Fruit fly (Drosophila melanogaster) whole organism, embryonic: ENCODE results near the gene HemK1.

Experiments
- Atf-2 ChIP-seq: fragments of 200-800 bp; sonication (Bioruptor generic); optimal IDR thresholded peaks from 2 replicates; lab custom pipeline; 2016; ENCODE audit warnings: missing biosample characterization, missing genetic modification characterization
- Atf3 ChIP-seq: fragments of 200-800 bp; sonication (Bioruptor generic); optimal IDR thresholded peaks from 3 replicates; lab custom pipeline; 2016; ENCODE audit warnings: missing biosample characterization, missing genetic modification characterization
- CG10431 ChIP-seq: fragments of 200-800 bp; sonication (Bioruptor generic); optimal IDR thresholded peaks from 3 replicates; lab custom pipeline; 2018; ENCODE audit warnings: missing biosample characterization, mild to moderate bottlenecking, missing genetic modification characterization
- CG10462 ChIP-seq: fragments of 200-800 bp; sonication (Bioruptor generic); optimal IDR thresholded peaks from 2 replicates; lab custom pipeline; 2016; ENCODE audit warnings: missing biosample characterization, missing genetic modification characterization
- CG11504 ChIP-seq: fragments of 200-800 bp; sonication (Bioruptor generic); optimal IDR thresholded peaks from 3 replicates; lab custom pipeline; 2019; ENCODE audit warnings: missing biosample characterization, mild to moderate bottlenecking, missing genetic modification characterization, moderate library complexity
- CG12104 ChIP-seq: fragments of 200-800 bp; sonication (Bioruptor generic); optimal IDR thresholded peaks from 3 replicates; lab custom pipeline; 2016; ENCODE audit warnings: missing biosample characterization, missing genetic modification characterization
- CG12769 ChIP-seq: fragments of 200-800 bp; sonication (Bioruptor generic); optimal IDR thresholded peaks from 2 replicates; lab custom pipeline; 2019; ENCODE audit warnings: missing biosample characterization, mild to moderate bottlenecking, missing genetic modification characterization, moderate library complexity
- CG14014 ChIP-seq: fragments of 200-800 bp; sonication (Bioruptor generic); IDR thresholded peaks from 2 replicates; pipeline ENCODE4 v1.3.6; 2022; ENCODE audit warnings: missing biosample characterization, missing genetic modification characterization
- CG14441 ChIP-seq: fragments of 200-800 bp; sonication (Bioruptor generic); IDR thresholded peaks from 2 replicates; pipeline ENCODE4 v1.3.6; 2022; ENCODE audit warnings: missing biosample characterization, missing genetic modification characterization
- CG15696 ChIP-seq: fragments of 200-800 bp; sonication (Bioruptor generic); optimal IDR thresholded peaks from 2 replicates; lab custom pipeline; 2019; ENCODE audit warnings: missing biosample characterization, mild to moderate bottlenecking, missing genetic modification characterization, moderate library complexity
- CG16813 ChIP-seq: fragments of 200-800 bp; sonication (Bioruptor generic); IDR thresholded peaks from 3 replicates; pipeline ENCODE4 v1.3.6; 2022; ENCODE audit warnings: missing biosample characterization, missing genetic modification characterization; ENCODE audit not compliant: partially characterized antibody
- CG16815 ChIP-seq: fragments of 200-800 bp; sonication (Bioruptor generic); optimal IDR thresholded peaks from 3 replicates; lab custom pipeline; 2017; ENCODE audit warnings: missing biosample characterization, mild to moderate bottlenecking, missing genetic modification characterization
- CG18599 ChIP-seq: fragments of 200-800 bp; sonication (Bioruptor generic); optimal IDR thresholded peaks from 3 replicates; lab custom pipeline; 2017; ENCODE audit warnings: missing biosample characterization, missing genetic modification characterization, mild to moderate bottlenecking, moderate library complexity, missing genetic modification reagents
- CG34422 ChIP-seq: fragments of 200-800 bp; sonication (Bioruptor generic); IDR thresholded peaks from 3 replicates; pipeline ENCODE4 v1.3.6; 2022; ENCODE audit warnings: missing biosample characterization, missing genetic modification characterization
- CG3995 ChIP-seq: fragments of 200-800 bp; sonication (Bioruptor generic); optimal IDR thresholded peaks from 3 replicates; lab custom pipeline; 2016; ENCODE audit warnings: missing biosample characterization, missing genetic modification characterization
- CG4707 ChIP-seq: fragments of 200-800 bp; sonication (Bioruptor generic); optimal IDR thresholded peaks from 2 replicates; lab custom pipeline; 2018; ENCODE audit warnings: missing biosample characterization, mild to moderate bottlenecking, missing genetic modification characterization, moderate library complexity
- CG4854 ChIP-seq: fragments of 200-800 bp; sonication (Bioruptor generic); optimal IDR thresholded peaks from 2 replicates; lab custom pipeline; 2016; ENCODE audit warnings: missing biosample characterization, missing genetic modification characterization, inconsistent platforms
- CG5245 ChIP-seq: fragments of 200-800 bp; sonication (Bioruptor generic); optimal IDR thresholded peaks from 3 replicates; lab custom pipeline; 2016; ENCODE audit warnings: missing biosample characterization, missing genetic modification characterization
- CG6689 ChIP-seq: fragments of 200-800 bp; sonication (Bioruptor generic); IDR thresholded peaks from 2 replicates; pipeline ENCODE4 v1.3.6; 2022; ENCODE audit warnings: missing biosample characterization, missing genetic modification characterization
- CG7928 ChIP-seq: fragments of 200-800 bp; sonication (Bioruptor generic); optimal IDR thresholded peaks from 2 replicates; lab custom pipeline; 2017; ENCODE audit warnings: missing biosample characterization, mild to moderate bottlenecking, missing genetic modification characterization
- CG7963 ChIP-seq: fragments of 200-800 bp; sonication (Bioruptor generic); IDR thresholded peaks from 3 replicates; pipeline ENCODE4 v1.3.6; 2022; ENCODE audit warnings: missing biosample characterization, missing genetic modification characterization; ENCODE audit not compliant: partially characterized antibody
- CG8089 ChIP-seq: fragments of 200-800 bp; sonication (Bioruptor generic); optimal IDR thresholded peaks from 3 replicates; lab custom pipeline; 2016; ENCODE audit warnings: missing biosample characterization, missing genetic modification characterization
- CG8924 ChIP-seq: fragments of 200-800 bp; optimal IDR thresholded peaks from 3 replicates; lab custom pipeline; 2019; ENCODE audit warnings: missing biosample characterization, mild to moderate bottlenecking, missing genetic modification characterization, moderate library complexity
- CG9215 ChIP-seq: fragments of 200-800 bp; sonication (Bioruptor generic); IDR thresholded peaks from 2 replicates; pipeline ENCODE4 v1.3.6; 2022; ENCODE audit warnings: missing biosample characterization, missing genetic modification characterization
- Doc2 ChIP-seq: fragments of 200-800 bp; sonication (Bioruptor generic); IDR thresholded peaks from 2 replicates; pipeline ENCODE4 v1.3.6; 2022; ENCODE audit warnings: missing biosample characterization, missing genetic modification characterization
- Gsc ChIP-seq: fragments of 200-800 bp; sonication (Bioruptor generic); IDR thresholded peaks from 2 replicates; pipeline ENCODE4 v1.3.6; 2022; ENCODE audit warnings: missing biosample characterization, missing genetic modification characterization
- Meics ChIP-seq: fragments of 200-800 bp; sonication (Bioruptor generic); optimal IDR thresholded peaks from 2 replicates; lab custom pipeline; 2017; ENCODE audit warnings: missing biosample characterization, mild to moderate bottlenecking, missing genetic modification characterization
- Rfx ChIP-seq: fragments of 200-800 bp; sonication (Bioruptor generic); IDR thresholded peaks from 2 replicates; pipeline ENCODE4 v1.3.6; 2022; ENCODE audit warnings: missing biosample characterization, missing genetic modification characterization
- Scr ChIP-seq: fragments of 200-800 bp; sonication (Bioruptor generic); IDR thresholded peaks from 2 replicates; pipeline ENCODE4 v1.3.6; 2022; ENCODE audit warnings: missing biosample characterization, missing genetic modification characterization; ENCODE audit not compliant: partially characterized antibody
- Sin3A ChIP-seq: fragments of >200 bp; optimal IDR thresholded peaks from 2 replicates; lab custom pipeline; 2018
- ac ChIP-seq: fragments of 200-800 bp; sonication (Bioruptor generic); optimal IDR thresholded peaks from 3 replicates; lab custom pipeline; 2017; ENCODE audit warnings: missing biosample characterization, mild to moderate bottlenecking, missing genetic modification characterization
- ara ChIP-seq: fragments of 200-800 bp; sonication (Bioruptor generic); IDR thresholded peaks from 2 replicates; pipeline ENCODE4 v1.3.6; 2022; ENCODE audit warnings: missing biosample characterization, missing genetic modification characterization
- chm ChIP-seq: fragments of 200-800 bp; sonication (Bioruptor generic); IDR thresholded peaks from 2 replicates; pipeline ENCODE4 v1.3.6; 2022; ENCODE audit warnings: missing biosample characterization, missing genetic modification characterization
- chn ChIP-seq: fragments of 200-800 bp; sonication (Bioruptor generic); optimal IDR thresholded peaks from 2 replicates; lab custom pipeline; 2016; ENCODE audit warnings: missing biosample characterization, missing genetic modification characterization
- dm ChIP-seq: fragments of 200-800 bp; sonication (Bioruptor generic); optimal IDR thresholded peaks from 3 replicates; lab custom pipeline; 2016; ENCODE audit warnings: missing biosample characterization, missing genetic modification characterization
- en ChIP-seq: fragments of 200-800 bp; sonication (Bioruptor generic); optimal IDR thresholded peaks from 2 replicates; lab custom pipeline; 2016; ENCODE audit warnings: missing biosample characterization, missing genetic modification characterization
- esg ChIP-seq: fragments of 200-800 bp; sonication (Bioruptor generic); conservative IDR thresholded peaks from 2 replicates; pipeline ENCODE4 v1.3.6; 2022; ENCODE audit warnings: missing biosample characterization, missing genetic modification characterization
- fd3F ChIP-seq: fragments of 200-800 bp; sonication (Bioruptor generic); optimal IDR thresholded peaks from 2 replicates; lab custom pipeline; 2018; ENCODE audit warnings: missing biosample characterization, mild to moderate bottlenecking, missing genetic modification characterization, moderate library complexity
- gro ChIP-seq: fragments of 200-800 bp; sonication (Bioruptor generic); optimal IDR thresholded peaks from 2 replicates; lab custom pipeline; 2016; ENCODE audit warnings: missing biosample characterization, missing genetic modification characterization
- lmd ChIP-seq: fragments of 200-800 bp; sonication (Bioruptor generic); IDR thresholded peaks from 2 replicates; pipeline ENCODE4 v1.3.6; 2022; ENCODE audit warnings: missing biosample characterization, missing genetic modification characterization
- mam ChIP-seq: fragments of 200-800 bp; sonication (Bioruptor generic); optimal IDR thresholded peaks from 3 replicates; lab custom pipeline; 2016; ENCODE audit warnings: missing biosample characterization, missing genetic modification characterization
- nau ChIP-seq: fragments of 200-800 bp; sonication (Bioruptor generic); optimal IDR thresholded peaks from 3 replicates; lab custom pipeline; 2017; ENCODE audit warnings: missing biosample characterization, mild to moderate bottlenecking, missing genetic modification characterization, missing genetic modification reagents
- ranshi ChIP-seq: fragments of 200-800 bp; sonication (Bioruptor generic); IDR thresholded peaks from 2 replicates; pipeline ENCODE4 v1.3.6; 2022; ENCODE audit warnings: missing biosample characterization, missing genetic modification characterization
- row ChIP-seq: fragments of 200-800 bp; sonication (Bioruptor generic); IDR thresholded peaks from 3 replicates; pipeline ENCODE4 v1.3.6; 2022; ENCODE audit warnings: missing biosample characterization, missing genetic modification characterization
- sens ChIP-seq: fragments of 200-800 bp; sonication (Bioruptor generic); peaks from one replicate; lab custom pipeline; 2016; ENCODE audit warnings: missing biosample characterization, missing genetic modification characterization
- so ChIP-seq: fragments of 200-800 bp; sonication (Bioruptor generic); IDR thresholded peaks from 3 replicates; pipeline ENCODE4 v1.3.6; 2022; ENCODE audit warnings: missing biosample characterization, missing genetic modification characterization
- trem ChIP-seq: fragments of 200-800 bp; optimal IDR thresholded peaks from 3 replicates; lab custom pipeline; 2019; ENCODE audit warnings: missing biosample characterization, mild to moderate bottlenecking, missing genetic modification characterization, moderate library complexity
- vfl ChIP-seq: fragments of 200-800 bp; sonication (Bioruptor generic); optimal IDR thresholded peaks from 2 replicates; lab custom pipeline; 2016; ENCODE audit warnings: missing biosample characterization, missing genetic modification characterization
- z ChIP-seq: fragments of 200-800 bp; sonication (Bioruptor generic); IDR thresholded peaks from 3 replicates; pipeline ENCODE4 v1.3.6; 2022; ENCODE audit warnings: missing biosample characterization, missing genetic modification characterization

Gene HemK1

dm6 chr2L:6473076-6474037 lies 5.9 kb upstream of the HemK1 start, which contains the start of gene mmy (continued):
- TF ChIP-seq CG11504 (tag; lab: Kevin White, UChicago) (peak; percentile 78), z (GFP tag; lab: Robert Waterston, UW) (peak; percentile 75), Atf-2 (GFP tag; lab: Kevin White, UChicago) (no peak), dm (GFP tag; lab: Kevin White, UChicago) (peak; percentile 34), so (GFP tag; lab: Robert Waterston, UW) (peak; percentile 50; the same call in 2 of the 3 replicates), Doc2 (GFP tag; lab: Robert Waterston, UW) (no peak), CG8924 (peak; percentile 62), CG4854 (GFP tag; lab: Kevin White, UChicago) (no peak), Gsc (GFP tag; lab: Robert Waterston, UW) (no peak), sens (GFP tag; lab: Kevin White, UChicago) (peak; percentile 88), nau (peak; percentile 46), Atf3 (GFP tag; lab: Kevin White, UChicago) (no peak), trem (peak; percentile 38), esg (GFP tag; lab: Robert Waterston, UW) (peak; percentile 52; the same call in 1 of the 2 replicates), ac (no peak), CG12769 (tag; lab: Kevin White, UChicago) (peak; percentile 60), CG15696 (tag; lab: Kevin White, UChicago) (peak; percentile 3), Sin3A (peak; percentile 40), CG10462 (GFP tag; lab: Kevin White, UChicago) (no peak), CG14014 (peak; percentile 30), mam (peak; percentile 19), CG4707 (GFP tag; lab: Kevin White, UChicago) (peak; percentile 38), row (GFP tag; lab: Robert Waterston, UW) (peak; percentile 74), en (peak; percentile 10), CG8089 (GFP tag; lab: Kevin White, UChicago) (peak; percentile 4), gro (GFP tag; lab: Kevin White, UChicago) (peak; percentile 64), CG12104 (GFP tag; lab: Kevin White, UChicago) (peak; percentile 50), Meics (GFP tag; lab: Kevin White, UChicago) (peak; percentile 46), lmd (GFP tag; lab: Robert Waterston, UW) (peak; percentile 49), CG7928 (GFP tag; lab: Kevin White, UChicago) (peak; percentile 23), ranshi (GFP tag; lab: Robert Waterston, UW) (0 out of 2 replicates have a peak, but pooled peaks have one; percentile 30), CG34422 (GFP tag; lab: Robert Waterston, UW) (peak; percentile 64), vfl (GFP tag; lab: Kevin White, UChicago) (no peak), chn (GFP tag; lab: Kevin White, UChicago) (no peak), CG6689 (peak; percentile 48; the same call in 1 of the 2 replicates), CG9215 (GFP tag; lab: Robert Waterston, UW) (0 out of 2 replicates have a peak, but pooled peaks have one; percentile 5), CG16815 (no peak), fd3F (GFP tag; lab: Kevin White, UChicago) (no peak), CG10431 (peak; percentile 19), CG3995 (GFP tag; lab: Kevin White, UChicago) (no peak), CG5245 (GFP tag; lab: Kevin White, UChicago) (no peak), Scr (GFP tag; lab: Robert Waterston, UW) (peak; percentile 46), CG14441 (0 out of 2 replicates have a peak, but pooled peaks have one; percentile 24), CG16813 (peak; percentile 30; the same call in 1 of the 3 replicates), CG18599 (GFP tag; lab: Kevin White, UChicago) (peak; percentile 66), chm (GFP tag; lab: Robert Waterston, UW) (peak; percentile 72), ara (GFP tag; lab: Robert Waterston, UW) (no peak), CG7963 (GFP tag; lab: Robert Waterston, UW) (no peak), Rfx (GFP tag; lab: Robert Waterston, UW) (peak; percentile 40; the same call in 1 of the 2 replicates)
